Worm (Caenorhabditis elegans) whole organism, L4 larva: ENCODE measurements around the gene sra-27.

Experiments used
- F10B5.3 ChIP-seq: sonication (generic microtip); optimal IDR thresholded peaks from 2 replicates; lab custom pipeline; 2016; ENCODE audit warnings: mild to moderate bottlenecking, missing genetic modification characterization, missing compliant biosample characterization
- F37D6.2 ChIP-seq: sonication (generic microtip); optimal IDR thresholded peaks from 2 replicates; lab custom pipeline; 2016; ENCODE audit warnings: mild to moderate bottlenecking, missing genetic modification characterization, missing compliant biosample characterization
- F49E8.2 ChIP-seq: sonication (generic microtip); optimal IDR thresholded peaks from 2 replicates; lab custom pipeline; 2016; ENCODE audit warnings: missing compliant biosample characterization, mild to moderate bottlenecking, missing genetic modification characterization, borderline replicate concordance
- R02D3.7 ChIP-seq: fragments of 150-350 bp; sonication (generic microtip); optimal IDR thresholded peaks from 3 replicates; lab custom pipeline; 2014; ENCODE audit warnings: missing biosample characterization, missing genetic modification characterization
- T26A8.4 ChIP-seq: fragments of 200-800 bp; sonication (Bioruptor generic); IDR thresholded peaks from 2 replicates; pipeline ENCODE4 v1.3.6; 2022; ENCODE audit warnings: missing genetic modification characterization, missing compliant biosample characterization
- ZK337.2 ChIP-seq: fragments of 200-800 bp; sonication (Bioruptor generic); IDR thresholded peaks from 2 replicates; pipeline ENCODE4 v1.3.6; 2022; ENCODE audit warnings: missing genetic modification reagents, missing genetic modification characterization, missing compliant biosample characterization
- aly-2 ChIP-seq: sonication (generic microtip); optimal IDR thresholded peaks from 2 replicates; lab custom pipeline; 2018; ENCODE audit warnings: missing biosample characterization, missing genetic modification characterization
- ama-1 ChIP-seq: fragments of 150-350 bp; optimal IDR thresholded peaks from 2 replicates; lab custom pipeline; 2014; ENCODE audit warnings: inconsistent platforms, mixed read lengths
- arid-1 ChIP-seq: fragments of 200-800 bp; sonication (Bioruptor generic); conservative IDR thresholded peaks from 2 replicates; pipeline ENCODE4 v1.3.6; 2022; ENCODE audit warnings: missing genetic modification reagents, missing genetic modification characterization, missing compliant biosample characterization
- ceh-44 ChIP-seq: fragments of 200-800 bp; sonication (Bioruptor generic); IDR thresholded peaks from 2 replicates; pipeline ENCODE4 v1.3.6; 2022; ENCODE audit warnings: missing genetic modification reagents, missing genetic modification characterization, missing compliant biosample characterization
- ceh-62 ChIP-seq: sonication (generic microtip); optimal IDR thresholded peaks from 2 replicates; lab custom pipeline; 2017; ENCODE audit warnings: missing biosample characterization, missing genetic modification characterization
- cey-2 ChIP-seq: sonication (generic microtip); optimal IDR thresholded peaks from 3 replicates; lab custom pipeline; 2017; ENCODE audit warnings: missing genetic modification characterization, mild to moderate bottlenecking, missing compliant biosample characterization, antibody characterized with exemption, borderline replicate concordance; ENCODE audit not compliant: insufficient read depth
- daf-19 ChIP-seq: fragments of 200-800 bp; sonication (Bioruptor generic); conservative IDR thresholded peaks from 2 replicates; pipeline ENCODE4 v1.3.6; 2022; ENCODE audit warnings: missing genetic modification characterization, missing compliant biosample characterization
- daf-8 ChIP-seq: fragments of 200-800 bp; sonication (Bioruptor generic); IDR thresholded peaks from 2 replicates; pipeline ENCODE4 v1.3.6; 2022; ENCODE audit warnings: missing genetic modification characterization, missing compliant biosample characterization
- dmd-8 ChIP-seq: fragments of 200-800 bp; sonication (Bioruptor generic); IDR thresholded peaks from 2 replicates; pipeline ENCODE4 v1.3.6; 2022; ENCODE audit warnings: missing genetic modification characterization, missing compliant biosample characterization
- egl-27 ChIP-seq: sonication (generic microtip); optimal IDR thresholded peaks from 3 replicates; lab custom pipeline; 2017; ENCODE audit warnings: missing biosample characterization, missing genetic modification reagents, missing genetic modification characterization
- fos-1 ChIP-seq: fragments of 150-350 bp; optimal IDR thresholded peaks from 2 replicates; lab custom pipeline; 2014; ENCODE audit warnings: missing biosample characterization, missing genetic modification characterization
- hif-1 ChIP-seq, 2 experiments: sonication (generic microtip); optimal IDR thresholded peaks; 2 replicates each; lab custom pipeline; 2016 to 2017; ENCODE audit warnings: missing compliant biosample characterization in 2 of 2, missing genetic modification characterization in 2 of 2, missing genetic modification reagents in 2 of 2, missing genotype in 2 of 2, mild to moderate bottlenecking in 1 of 2
- hmg-1.1 ChIP-seq: fragments of 200-800 bp; sonication (Bioruptor generic); IDR thresholded peaks from 2 replicates; pipeline ENCODE4 v1.3.6; 2022; ENCODE audit warnings: missing genetic modification reagents, missing genetic modification characterization, missing compliant biosample characterization
- lin-1 ChIP-seq: fragments of 200-800 bp; sonication (Bioruptor generic); IDR thresholded peaks from 2 replicates; pipeline ENCODE4 v1.3.6; 2022; ENCODE audit warnings: missing genetic modification reagents, missing genetic modification characterization, missing compliant biosample characterization
- lin-13 ChIP-seq: fragments of 150-350 bp; optimal IDR thresholded peaks from 2 replicates; lab custom pipeline; 2014; ENCODE audit warnings: missing biosample characterization, missing genetic modification reagents, missing genetic modification characterization
- lin-15B ChIP-seq: fragments of 150-350 bp; sonication (generic microtip); optimal IDR thresholded peaks from 3 replicates; lab custom pipeline; 2014; ENCODE audit warnings: missing biosample characterization, missing genetic modification characterization
- lin-29 ChIP-seq: fragments of 200-800 bp; sonication (Bioruptor generic); IDR thresholded peaks from 2 replicates; pipeline ENCODE4 v1.3.6; 2022; ENCODE audit warnings: missing genetic modification reagents, missing genetic modification characterization, missing compliant biosample characterization
- lin-39 ChIP-seq: fragments of 150-350 bp; optimal IDR thresholded peaks from 2 replicates; lab custom pipeline; 2014; ENCODE audit warnings: missing biosample characterization, missing genetic modification reagents, missing genetic modification characterization
- lsy-2 ChIP-seq, 2 experiments: fragments of 150-350 bp in 1 of 2; sonication (generic microtip) in 1 of 2; optimal IDR thresholded peaks; 2 replicates each; lab custom pipeline; 2014 to 2017; ENCODE audit warnings: missing biosample characterization in 2 of 2, missing genetic modification characterization in 2 of 2
- mdl-1 ChIP-seq, 2 experiments: fragments of 150-350 bp in 1 of 2; sonication (generic microtip) in 1 of 2; optimal IDR thresholded peaks; 2 replicates each; lab custom pipeline; 2014 to 2017; ENCODE audit warnings: missing biosample characterization in 2 of 2, missing genetic modification characterization in 2 of 2
- mdt-29 ChIP-seq: fragments of 200-800 bp; sonication (Bioruptor generic); IDR thresholded peaks from 2 replicates; pipeline ENCODE4 v1.3.6; 2022; ENCODE audit warnings: missing genetic modification reagents, missing genetic modification characterization, missing compliant biosample characterization
- mep-1 ChIP-seq: fragments of 150-350 bp; sonication (generic microtip); optimal IDR thresholded peaks from 3 replicates; lab custom pipeline; 2014; ENCODE audit warnings: missing biosample characterization, missing genetic modification characterization
- mes-2 ChIP-seq: sonication (generic microtip); optimal IDR thresholded peaks from 2 replicates; lab custom pipeline; 2016; ENCODE audit warnings: missing genotype, mild to moderate bottlenecking, missing genetic modification characterization, missing compliant biosample characterization; ENCODE audit not compliant: poor library complexity, severe bottlenecking
- nhr-10 ChIP-seq: fragments of 150-350 bp; optimal IDR thresholded peaks from 2 replicates; lab custom pipeline; 2014; ENCODE audit warnings: missing biosample characterization, missing genetic modification characterization
- nhr-11 ChIP-seq: fragments of 150-350 bp; optimal IDR thresholded peaks from 2 replicates; lab custom pipeline; 2014; ENCODE audit warnings: missing biosample characterization, missing genetic modification characterization
- nhr-25 ChIP-seq: sonication (generic microtip); optimal IDR thresholded peaks from 2 replicates; lab custom pipeline; 2017; ENCODE audit warnings: missing genetic modification characterization, mild to moderate bottlenecking, missing compliant biosample characterization, antibody characterized with exemption, moderate library complexity, borderline replicate concordance; ENCODE audit not compliant: insufficient read depth
- nhr-6 ChIP-seq: fragments of 150-350 bp; optimal IDR thresholded peaks from 2 replicates; lab custom pipeline; 2014; ENCODE audit warnings: missing biosample characterization, missing genetic modification characterization
- pha-4 ChIP-seq, 2 experiments: fragments of 150-350 bp in 1 of 2; fragments of 200-800 bp in 1 of 2; sonication (Bioruptor generic) in 1 of 2; IDR thresholded peaks in 1 of 2; optimal IDR thresholded peaks in 1 of 2; 2 replicates each; pipeline versions ENCODE4 v1.3.6 to Lab custom; 2014 to 2022; ENCODE audit warnings: missing genetic modification characterization in 2 of 2, missing genetic modification reagents in 2 of 2, missing biosample characterization in 1 of 2, missing compliant biosample characterization in 1 of 2
- php-3 ChIP-seq: fragments of 200-800 bp; sonication (Bioruptor generic); IDR thresholded peaks from 2 replicates; pipeline ENCODE4 v1.3.6; 2022; ENCODE audit warnings: missing genetic modification reagents, missing genetic modification characterization, missing compliant biosample characterization
- rbr-2 ChIP-seq: sonication (generic microtip); optimal IDR thresholded peaks from 2 replicates; lab custom pipeline; 2016; ENCODE audit warnings: missing genotype, missing genetic modification characterization, missing compliant biosample characterization
- saeg-2 ChIP-seq: fragments of 200-800 bp; sonication (Bioruptor generic); IDR thresholded peaks from 2 replicates; pipeline ENCODE4 v1.3.6; 2022; ENCODE audit warnings: missing genetic modification reagents, missing genetic modification characterization, missing compliant biosample characterization
- skn-1 ChIP-seq: fragments of 150-350 bp; optimal IDR thresholded peaks from 2 replicates; lab custom pipeline; 2014; ENCODE audit warnings: missing biosample characterization, missing genetic modification characterization
- snpc-1.2 ChIP-seq: fragments of 200-800 bp; sonication (Bioruptor generic); IDR thresholded peaks from 2 replicates; pipeline ENCODE4 v1.3.6; 2022; ENCODE audit warnings: missing genetic modification reagents, missing genetic modification characterization, missing compliant biosample characterization
- spr-3 ChIP-seq: fragments of 200-800 bp; sonication (Bioruptor generic); optimal IDR thresholded peaks from 2 replicates; lab custom pipeline; 2018; ENCODE audit warnings: mild to moderate bottlenecking, missing genetic modification characterization, missing compliant biosample characterization
- tra-1 ChIP-seq: fragments of 200-800 bp; sonication (Bioruptor generic); IDR thresholded peaks from 2 replicates; pipeline ENCODE4 v1.3.6; 2022; ENCODE audit warnings: missing genetic modification reagents, missing genetic modification characterization, missing compliant biosample characterization
- unc-39 ChIP-seq: sonication (generic microtip); optimal IDR thresholded peaks from 2 replicates; lab custom pipeline; 2017; ENCODE audit warnings: missing biosample characterization, missing genetic modification characterization
- vab-7 ChIP-seq: fragments of 200-800 bp; sonication (Bioruptor generic); IDR thresholded peaks from 2 replicates; pipeline ENCODE4 v1.3.6; 2022; ENCODE audit warnings: missing genetic modification reagents, missing genetic modification characterization, missing compliant biosample characterization
- ztf-7 ChIP-seq: fragments of 150-350 bp; optimal IDR thresholded peaks from 2 replicates; lab custom pipeline; 2014; ENCODE audit warnings: missing biosample characterization, missing genetic modification characterization

The sra-27 gene

DNA sequence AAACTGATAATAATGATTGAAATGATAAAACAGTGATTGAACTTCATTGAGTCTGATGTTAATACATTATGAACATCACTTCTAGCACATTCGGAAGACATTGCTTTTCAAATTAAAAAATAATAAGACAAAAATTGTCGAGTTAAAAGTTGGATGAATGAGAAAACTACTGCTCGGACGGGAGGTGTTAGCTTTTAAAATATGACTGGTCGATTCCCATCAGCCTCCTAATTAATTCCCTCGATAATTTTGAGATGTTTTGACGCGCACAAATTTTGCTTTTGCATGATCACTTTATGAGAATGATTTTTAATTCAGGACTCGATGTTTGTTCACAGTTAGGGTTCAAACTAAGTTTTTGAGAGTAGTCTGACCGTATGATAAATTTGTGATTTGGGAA, 4.9 kb downstream of the sra-27 start, which contains the start of gene sra-28 (continued):
- TF ChIP-seq lin-15B (tag; lab: Kevin White, UChicago) (no peak), hif-1 (tag; optimal IDR thresholded peaks at IDR 0.05; lab: Kevin White, UChicago) (no peak), lin-1 (GFP tag; lab: Robert Waterston, UW) (no peak)
- TF ChIP-seq, all 104 proteins: peak for 0

DNA sequence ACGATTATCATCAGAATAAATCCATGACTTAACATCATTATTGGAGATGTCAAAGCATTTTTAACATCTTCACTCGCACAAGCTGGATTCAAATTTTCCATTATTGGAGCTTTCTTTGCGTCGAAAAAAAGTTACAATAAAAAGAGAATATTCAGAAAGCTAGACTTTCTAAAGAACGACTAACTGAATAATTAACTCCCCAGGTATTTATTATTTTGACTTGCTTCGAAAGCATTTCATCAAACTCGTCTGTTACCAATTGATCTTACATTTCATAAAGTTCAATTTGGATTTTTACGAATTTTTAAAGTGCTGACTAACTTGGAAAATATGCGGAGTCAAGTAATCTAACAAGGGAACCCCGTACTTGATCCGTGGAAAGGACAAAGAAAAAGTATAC, 6.8 kb downstream of the sra-27 start, which contains the start of gene sra-29:
Gene sra-29, minus strand, starts transcription at position 101 of the 400 bp plus-strand sequence.
- TF ChIP-seq nhr-11 (no peak), lsy-2 (tag; optimal IDR thresholded peaks at IDR 0.05; lab: Kevin White, UChicago) (no peak), lin-29 (GFP tag; lab: Robert Waterston, UW) (no peak), F10B5.3 (tag; lab: Kevin White, UChicago) (no peak), dmd-8 (GFP tag; lab: Robert Waterston, UW) (no peak), saeg-2 (GFP tag; lab: Robert Waterston, UW) (no peak), T26A8.4 (GFP tag; lab: Robert Waterston, UW) (no peak), snpc-1.2 (no peak), mes-2 (tag; lab: Kevin White, UChicago) (no peak), arid-1 (no peak), vab-7 (no peak)
- TF ChIP-seq, all 104 proteins: peak for 0

DNA sequence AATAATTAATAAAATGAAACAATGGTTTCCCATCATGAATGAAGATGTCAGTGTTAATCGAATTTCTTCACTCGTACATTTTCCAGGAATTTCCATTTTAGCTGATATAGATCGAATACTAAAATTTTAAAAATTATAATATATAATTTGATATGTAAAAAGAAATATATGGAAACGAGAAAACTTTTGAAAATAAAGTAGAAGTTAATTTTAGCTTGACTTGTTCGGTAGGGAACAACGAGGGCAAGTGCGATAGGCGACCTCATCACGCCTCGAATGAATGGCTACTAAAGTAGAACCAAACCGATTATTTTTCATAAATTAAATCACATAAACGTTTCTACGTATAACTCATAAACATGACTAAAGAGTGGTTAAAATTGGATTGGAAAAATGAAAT, 9.6 kb downstream of the sra-27 start, which contains the start of gene sra-31:
Gene sra-31, minus strand, starts transcription at position 101 of the 400 bp plus-strand sequence.
- no peak for TF ChIP-seq mdl-1 (tag; optimal IDR thresholded peaks at IDR 0.05; lab: Kevin White, UChicago)
- no peak for TF ChIP-seq nhr-11
- TF ChIP-seq nhr-25 (tag; lab: Kevin White, UChicago): no peak
- TF ChIP-seq T26A8.4 (GFP tag; lab: Robert Waterston, UW): no peak
- no peak for TF ChIP-seq saeg-2 (GFP tag; lab: Robert Waterston, UW)
- TF ChIP-seq skn-1: no peak
- TF ChIP-seq aly-2: no peak
- TF ChIP-seq nhr-6: no peak

DNA sequence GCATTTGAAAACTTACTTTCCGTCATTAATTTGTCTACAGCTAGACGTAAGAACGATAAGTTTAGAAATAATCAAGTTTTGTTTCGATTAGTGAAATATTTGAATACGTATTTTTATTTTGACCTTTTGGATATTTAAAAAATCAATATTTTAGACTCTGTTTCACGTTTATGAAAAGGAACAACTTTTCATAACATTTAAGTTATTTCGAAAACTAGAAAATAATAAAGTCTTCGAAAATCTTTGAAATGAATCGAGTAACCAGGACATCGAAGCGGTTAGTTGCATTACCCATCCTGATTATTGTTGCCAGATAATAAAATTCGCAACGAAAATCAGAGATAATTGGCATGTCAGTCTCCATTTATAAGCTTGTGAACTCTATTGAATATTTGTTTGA, 12.4 kb downstream of the sra-27 start, which contains the start of gene C56C10.6:
Gene C56C10.6, minus strand, starts transcription at position 101 of the 400 bp plus-strand sequence.
- no peak for TF ChIP-seq nhr-6
- no peak for TF ChIP-seq ceh-44 (GFP tag; lab: Robert Waterston, UW)
- TF ChIP-seq spr-3: no peak
- no peak for TF ChIP-seq daf-8
- no peak for TF ChIP-seq rbr-2 (tag; lab: Kevin White, UChicago)
- no peak for TF ChIP-seq daf-19
- TF ChIP-seq php-3: no peak
- no peak for TF ChIP-seq mdt-29 (GFP tag; lab: Robert Waterston, UW)
- TF ChIP-seq lin-13 (GFP tag; lab: Kevin White, UChicago): no peak
- TF ChIP-seq cey-2 (tag; lab: Kevin White, UChicago): no peak
- no peak for TF ChIP-seq ceh-62
- no peak for TF ChIP-seq lin-39 (tag; lab: Kevin White, UChicago)
- TF ChIP-seq tra-1 (GFP tag; lab: Robert Waterston, UW): no peak
- no peak for TF ChIP-seq nhr-10 (tag; lab: Kevin White, UChicago)
- no peak for TF ChIP-seq fos-1 (tag; lab: Kevin White, UChicago)
- TF ChIP-seq lin-29 (GFP tag; lab: Robert Waterston, UW): no peak

DNA sequence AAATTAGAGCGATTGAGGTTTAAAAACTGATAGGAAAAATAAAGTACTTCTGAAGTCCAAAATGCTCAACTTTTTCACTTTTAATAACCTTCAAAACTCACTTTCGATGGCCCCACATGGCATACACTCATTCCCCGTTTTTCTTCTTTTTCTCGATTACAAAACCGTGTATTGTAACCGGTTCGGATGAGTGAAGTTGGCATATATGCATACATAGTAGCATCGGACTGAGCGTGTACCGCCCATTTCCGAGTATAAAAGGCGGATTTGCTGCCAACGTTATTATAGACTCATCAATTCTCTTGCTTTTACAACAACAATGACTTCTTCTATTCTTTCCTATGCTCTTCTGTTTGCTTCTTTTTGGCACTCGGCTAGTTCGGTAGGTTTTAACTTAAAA, 14.0 kb downstream of the sra-27 start, which contains the start of gene C56C10.4:
Gene C56C10.4, plus strand, starts transcription at position 301 of the 400 bp plus-strand sequence.
- TF ChIP-seq ceh-44 (GFP tag; lab: Robert Waterston, UW) (no peak), ztf-7 (no peak), ZK337.2 (no peak), R02D3.7 (tag; lab: Kevin White, UChicago) (no peak), nhr-10 (tag; lab: Kevin White, UChicago) (no peak), F37D6.2 (tag; lab: Kevin White, UChicago) (no peak), nhr-25 (tag; lab: Kevin White, UChicago) (no peak), mep-1 (tag; lab: Kevin White, UChicago) (no peak), daf-19 (no peak), unc-39 (tag; lab: Kevin White, UChicago) (no peak), egl-27 (tag; lab: Kevin White, UChicago) (no peak), aly-2 (no peak), pha-4 (GFP tag; IDR thresholded peaks at IDR 0.05; lab: Robert Waterston, UW) (no peak), pha-4 (tag; optimal IDR thresholded peaks at IDR 0.05; lab: Kevin White, UChicago) (no peak), ama-1 (no peak), F49E8.2 (tag; lab: Kevin White, UChicago) (no peak), hmg-1.1 (no peak)
- TF ChIP-seq, all 104 proteins: peak for 0
